Fruit fly (Drosophila melanogaster): ENCODE measurements around the gene CG33272.

CG33272 gene

DNA sequence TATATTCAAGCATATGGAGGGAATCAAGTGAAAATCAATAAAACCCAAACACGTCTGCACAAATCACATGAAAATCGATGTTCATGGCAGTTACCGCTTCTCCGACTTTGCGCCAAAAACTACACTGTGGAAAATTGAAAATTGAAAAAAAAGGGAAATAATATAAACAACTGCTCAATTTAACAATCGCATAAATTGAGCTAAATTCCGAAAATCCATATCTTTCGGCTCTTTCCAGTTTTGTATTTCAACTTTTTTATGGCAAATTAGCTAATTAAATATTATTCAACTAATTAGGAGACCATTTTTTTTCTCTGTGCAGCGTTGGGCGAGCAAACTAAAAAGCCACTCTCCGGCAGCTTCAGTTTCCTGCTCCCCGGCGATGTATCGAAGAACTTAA lies 25.9 kb downstream of the CG33272 start (continued):
- TF ChIP-seq CG33557 (GFP tag; optimal IDR thresholded peaks at IDR 0.05) (no peak), sc (optimal IDR thresholded peaks at IDR 0.05) (no peak), sc (GFP tag; optimal IDR thresholded peaks at IDR 0.05) (no peak), Max (GFP tag; optimal IDR thresholded peaks at IDR 0.05) (no peak), ind (GFP tag; optimal IDR thresholded peaks at IDR 0.05) (no peak), CG12769 (tag; optimal IDR thresholded peaks at IDR 0.05) (no peak), run (tag; optimal IDR thresholded peaks at IDR 0.05) (no peak), CG6854 (GFP tag; optimal IDR thresholded peaks at IDR 0.05) (peak; percentile 14), CG13624 (GFP tag; optimal IDR thresholded peaks at IDR 0.05) (no peak), CG31441 (GFP tag; IDR thresholded peaks at IDR 0.05) (peak; percentile 59), CG12219 (GFP tag; optimal IDR thresholded peaks at IDR 0.05) (no peak), Sin3A (optimal IDR thresholded peaks at IDR 0.05) (no peak), onecut (GFP tag; IDR thresholded peaks at IDR 0.05) (peak; percentile 82), Myb (GFP tag; optimal IDR thresholded peaks at IDR 0.05) (no peak), fd96Cb (tag; optimal IDR thresholded peaks at IDR 0.05) (peak; percentile 52), Asciz (GFP tag; optimal IDR thresholded peaks at IDR 0.05) (peak; percentile 44), MBD-R2 (GFP tag; IDR thresholded peaks at IDR 0.05) (no peak), fd3F (GFP tag; optimal IDR thresholded peaks at IDR 0.05) (no peak), E2f2 (GFP tag; IDR thresholded peaks at IDR 0.05) (no peak), bsh (GFP tag; optimal IDR thresholded peaks at IDR 0.05) (peak in 1 of 2 experiments; percentile 20), CG2129 (GFP tag; IDR thresholded peaks at IDR 0.05; ENCODE audit: partially characterized antibody) (no peak), Gsc (GFP tag; IDR thresholded peaks at IDR 0.05) (no peak), unpg (GFP tag; optimal IDR thresholded peaks at IDR 0.05) (peak; percentile 12), CG7928 (GFP tag; optimal IDR thresholded peaks at IDR 0.05) (no peak), CG7839 (tag; optimal IDR thresholded peaks at IDR 0.05) (peak; percentile 35), HLH54F (GFP tag; optimal IDR thresholded peaks at IDR 0.05) (no peak), prd (optimal IDR thresholded peaks at IDR 0.05) (no peak), prd (GFP tag; IDR thresholded peaks at IDR 0.05) (peak; percentile 56), Elba2 (GFP tag; optimal IDR thresholded peaks at IDR 0.05) (no peak), CG31388 (GFP tag; optimal IDR thresholded peaks at IDR 0.05) (no peak), CG43689 (GFP tag; IDR thresholded peaks at IDR 0.05) (no peak), tup (GFP tag; optimal IDR thresholded peaks at IDR 0.05) (no peak), twi (tag; optimal IDR thresholded peaks at IDR 0.05) (no peak), Spps (tag; optimal IDR thresholded peaks at IDR 0.05) (no peak), Mrtf (GFP tag; IDR thresholded peaks at IDR 0.05) (no peak), Lpt (GFP tag; optimal IDR thresholded peaks at IDR 0.05) (no peak), CG12744 (GFP tag; optimal IDR thresholded peaks at IDR 0.05) (no peak), Taf1 (GFP tag; IDR thresholded peaks at IDR 0.05) (no peak), pho (GFP tag; optimal IDR thresholded peaks at IDR 0.05) (no peak), pan (optimal IDR thresholded peaks at IDR 0.05) (no peak), pan (GFP tag; optimal IDR thresholded peaks at IDR 0.05 in 1 of 2, IDR thresholded peaks at IDR 0.05 in 1 of 2) (peak in 1 of 2 experiments; percentile 44), Ssrp (tag; optimal IDR thresholded peaks at IDR 0.05) (no peak), sna (GFP tag; IDR thresholded peaks at IDR 0.05; ENCODE audit: partially characterized antibody) (no peak), CG34224 (GFP tag; IDR thresholded peaks at IDR 0.05; ENCODE audit: partially characterized antibody) (no peak), ac (GFP tag; optimal IDR thresholded peaks at IDR 0.05) (no peak), Usf (GFP tag; optimal IDR thresholded peaks at IDR 0.05) (no peak), CG15011 (GFP tag; optimal IDR thresholded peaks at IDR 0.05) (no peak), Lhr (GFP tag; optimal IDR thresholded peaks at IDR 0.05) (no peak), nerfin-1 (tag; optimal IDR thresholded peaks at IDR 0.05) (no peak), zfh1 (GFP tag; IDR thresholded peaks at IDR 0.05) (no peak), CG4360 (GFP tag; IDR thresholded peaks at IDR 0.05) (no peak), slbo (GFP tag; IDR thresholded peaks at IDR 0.05) (no peak), Neu2 (GFP tag; optimal IDR thresholded peaks at IDR 0.05; ENCODE audit: borderline replicate concordance) (no peak)
